Worm (Caenorhabditis elegans): ENCODE measurements around the gene dsh-2.

The dsh-2 gene

DNA sequence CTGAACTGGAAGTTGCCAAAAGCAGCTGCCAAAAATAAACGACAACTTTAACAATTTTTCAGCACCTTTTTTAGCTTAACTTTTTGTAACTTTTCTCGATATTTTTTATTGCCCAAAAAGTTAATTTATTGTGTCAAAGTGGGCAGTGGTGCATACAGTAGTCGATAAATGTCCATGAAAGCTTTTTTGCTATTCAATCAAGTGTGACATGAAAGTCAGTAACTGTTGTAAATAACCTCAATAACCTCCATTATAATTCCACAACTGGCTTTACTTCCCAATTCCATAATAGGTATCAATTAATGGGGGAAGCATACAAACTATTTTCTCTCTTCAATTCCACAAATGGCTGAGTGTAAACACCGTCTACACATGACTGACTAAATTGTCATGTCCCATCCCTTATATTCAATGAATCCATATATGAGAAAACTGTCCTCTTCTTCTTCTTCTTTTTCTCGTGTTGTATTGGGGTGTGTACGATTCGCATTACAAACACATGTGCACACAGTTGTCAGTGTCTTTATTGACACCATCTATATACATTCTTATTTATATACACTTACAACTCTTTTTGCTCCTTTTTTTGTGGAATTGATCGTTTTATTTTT, 32.7 kb downstream of the dsh-2 start (continued):
- TF ChIP-seq dpl-1 (GFP tag; optimal IDR thresholded peaks at IDR 0.05): no peak
- no peak for TF ChIP-seq jun-1 (tag; optimal IDR thresholded peaks at IDR 0.05)
- no peak for TF ChIP-seq nhr-77 (tag; optimal IDR thresholded peaks at IDR 0.05)
- TF ChIP-seq tlp-1 (tag; optimal IDR thresholded peaks at IDR 0.05): no peak
- no peak for TF ChIP-seq alr-1 (tag; optimal IDR thresholded peaks at IDR 0.05; ENCODE audit: borderline replicate concordance)

DNA sequence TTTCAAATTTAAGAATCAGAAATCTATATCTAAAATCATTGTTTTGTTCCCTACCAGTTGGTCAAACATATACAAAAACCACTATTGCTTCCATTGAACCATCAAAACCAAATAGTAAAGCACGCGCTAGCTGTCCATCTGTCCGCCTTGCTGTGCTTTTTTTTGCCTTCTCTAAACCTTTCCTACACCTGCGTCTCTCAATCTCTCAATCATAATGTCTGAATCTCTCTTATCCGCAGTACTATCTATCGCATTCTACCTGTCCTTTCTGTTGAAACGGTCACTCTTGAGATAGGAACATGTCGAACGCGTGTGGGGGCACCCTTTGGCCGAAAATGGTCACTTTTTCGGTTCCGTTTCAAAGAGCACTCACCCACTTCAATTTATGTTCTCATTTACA, 33.7 kb downstream of the dsh-2 start:
- peak; percentile 29 for TF ChIP-seq blmp-1 (tag; optimal IDR thresholded peaks at IDR 0.05)
- TF ChIP-seq efl-1 (optimal IDR thresholded peaks at IDR 0.05): peak; percentile 16 to 51
- peak; percentile 10 to 86 for TF ChIP-seq efl-1 (GFP tag; optimal IDR thresholded peaks at IDR 0.05 in 1 of 2)
- TF ChIP-seq elt-3 (tag; optimal IDR thresholded peaks at IDR 0.05): no peak
- no peak for TF ChIP-seq jun-1 (tag; optimal IDR thresholded peaks at IDR 0.05)
- peak; percentile 59 for TF ChIP-seq lin-14 (GFP tag; optimal IDR thresholded peaks at IDR 0.05)
- no peak for TF ChIP-seq nhr-47 (tag; optimal IDR thresholded peaks at IDR 0.05)
- TF ChIP-seq rnt-1 (tag; optimal IDR thresholded peaks at IDR 0.05): peak; percentile 38
- TF ChIP-seq lsy-2 (tag; optimal IDR thresholded peaks at IDR 0.05): peak in 1 of 2 experiments; percentile 29
- TF ChIP-seq skn-1 (tag; optimal IDR thresholded peaks at IDR 0.05): peak; percentile 15
- no peak for TF ChIP-seq zag-1 (tag; optimal IDR thresholded peaks at IDR 0.05)
- TF ChIP-seq lin-35 (GFP tag; optimal IDR thresholded peaks at IDR 0.05): peak; percentile 12 to 14
- TF ChIP-seq dpl-1 (GFP tag; optimal IDR thresholded peaks at IDR 0.05): no peak
- no peak for TF ChIP-seq C34B4.2 (tag; optimal IDR thresholded peaks at IDR 0.05)
- no peak for TF ChIP-seq pag-3 (tag; optimal IDR thresholded peaks at IDR 0.05; ENCODE audit: borderline replicate concordance, insufficient read depth)
- peak; percentile 44 for TF ChIP-seq mep-1 (tag; optimal IDR thresholded peaks at IDR 0.05)
- TF ChIP-seq mdl-1 (tag; optimal IDR thresholded peaks at IDR 0.05): peak in 1 of 2 experiments; percentile 6
- peak; percentile 37 for TF ChIP-seq snu-23 (GFP tag; optimal IDR thresholded peaks at IDR 0.05)
- TF ChIP-seq nhr-85 (tag): peak; percentile 57

DNA sequence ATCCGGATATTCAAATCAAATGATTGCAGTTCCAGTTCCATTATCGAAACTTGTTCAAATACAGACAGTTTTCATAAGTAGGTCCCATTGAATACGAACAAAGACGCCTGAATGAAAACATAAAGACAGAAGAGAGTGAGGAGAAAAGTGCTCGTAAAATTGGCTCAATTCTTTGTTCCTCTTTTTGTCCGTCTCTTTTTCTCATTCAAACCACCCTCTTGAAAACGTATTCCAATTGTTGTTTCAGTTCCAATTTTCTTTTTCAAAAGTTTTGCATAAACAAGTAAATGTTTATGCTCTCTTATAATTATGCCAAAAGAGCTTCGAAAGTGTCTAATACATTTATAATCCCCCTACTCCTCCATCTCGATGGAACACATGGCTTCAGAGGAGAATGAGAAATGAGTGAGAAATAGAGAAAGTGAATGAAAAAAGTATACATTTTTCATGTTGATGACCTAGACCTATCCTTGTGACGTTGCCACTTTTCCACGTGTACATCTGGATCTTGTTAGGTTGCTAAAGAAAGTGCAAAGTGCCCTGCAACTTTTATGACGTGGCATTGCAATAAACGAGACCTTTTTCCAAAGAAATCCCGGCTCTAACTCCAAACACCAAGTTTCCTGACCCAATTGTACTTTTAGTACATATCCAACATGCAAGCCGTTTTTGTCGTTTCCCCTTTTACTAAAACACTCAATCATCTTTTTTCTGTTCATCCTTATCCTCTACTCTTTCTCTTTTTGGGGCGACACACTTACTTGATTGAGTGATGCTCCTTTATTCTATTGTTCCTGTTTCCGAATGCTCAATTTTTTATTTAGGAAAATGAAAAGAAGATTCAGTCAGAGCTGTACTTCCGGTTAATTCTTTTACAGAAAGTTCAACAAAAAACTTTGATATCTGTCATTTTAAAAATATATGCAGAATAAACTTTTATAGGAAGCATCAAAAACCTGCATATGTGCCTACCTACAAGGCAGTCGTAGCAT, 34.5 kb downstream of the dsh-2 start:
- no peak for TF ChIP-seq mab-9 (GFP tag; IDR thresholded peaks at IDR 0.05)
- TF ChIP-seq fkh-10 (GFP tag; optimal IDR thresholded peaks at IDR 0.05): peak; percentile 87
- peak; percentile 58 for TF ChIP-seq lin-14 (GFP tag; optimal IDR thresholded peaks at IDR 0.05)
- TF ChIP-seq ets-5 (GFP tag; IDR thresholded peaks at IDR 0.05): no peak

DNA sequence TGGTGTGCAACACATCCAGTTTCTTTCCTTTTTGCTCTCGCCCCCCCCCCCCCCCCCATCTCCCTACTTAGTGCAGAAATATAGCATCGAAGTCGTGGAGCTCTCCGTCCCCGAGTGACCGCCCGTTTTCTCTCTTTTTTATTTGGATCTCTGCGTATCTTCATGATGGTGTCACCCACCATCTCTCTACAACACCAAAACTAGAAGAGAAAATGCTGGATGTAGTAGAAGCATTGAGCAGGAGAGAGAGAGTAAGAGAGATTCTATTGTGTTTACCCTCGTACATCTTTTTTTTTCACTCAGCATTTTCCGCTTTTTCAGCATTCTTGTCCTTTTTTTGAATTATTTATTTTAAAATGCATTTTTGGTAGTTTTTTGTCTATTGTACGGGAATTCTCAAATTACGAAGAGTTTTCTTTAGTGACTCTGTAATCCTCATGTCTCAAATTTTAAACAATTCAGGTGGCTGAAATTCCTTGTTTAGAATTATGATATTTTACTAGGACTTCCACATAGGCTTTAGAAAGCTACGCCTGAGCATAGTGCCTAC, 38.5 kb downstream of the dsh-2 start:
- TF ChIP-seq lir-3 (tag; optimal IDR thresholded peaks at IDR 0.05; ENCODE audit: poor library complexity): no peak
- TF ChIP-seq nhr-237 (tag; optimal IDR thresholded peaks at IDR 0.05): no peak
- TF ChIP-seq fkh-8 (tag; optimal IDR thresholded peaks at IDR 0.05): peak; percentile 36
- no peak for TF ChIP-seq lin-39 (tag; optimal IDR thresholded peaks at IDR 0.05)
- TF ChIP-seq lin-14 (GFP tag; optimal IDR thresholded peaks at IDR 0.05): peak; percentile 78
- no peak for TF ChIP-seq nhr-12 (tag; optimal IDR thresholded peaks at IDR 0.05)
- peak; percentile 8 for TF ChIP-seq snu-23 (GFP tag; optimal IDR thresholded peaks at IDR 0.05)
- TF ChIP-seq mep-1 (tag; optimal IDR thresholded peaks at IDR 0.05): peak; percentile 8
- TF ChIP-seq fkh-10 (GFP tag; optimal IDR thresholded peaks at IDR 0.05): peak; percentile 63
- peak in 1 of 3 experiments; percentile 47 for TF ChIP-seq ceh-82 (tag; optimal IDR thresholded peaks at IDR 0.05)
- no peak for TF ChIP-seq C04F5.9 (tag; optimal IDR thresholded peaks at IDR 0.05)
- no peak for TF ChIP-seq efl-1 (optimal IDR thresholded peaks at IDR 0.05)
- TF ChIP-seq efl-1 (GFP tag; optimal IDR thresholded peaks at IDR 0.05 in 1 of 2): peak in 1 of 2 experiments; percentile 62
- TF ChIP-seq mef-2 (tag; optimal IDR thresholded peaks at IDR 0.05): no peak
- no peak for TF ChIP-seq grh-1 (GFP tag; IDR thresholded peaks at IDR 0.05)
- TF ChIP-seq skn-1 (tag; optimal IDR thresholded peaks at IDR 0.05): no peak
- TF ChIP-seq Y116A8C.19 (tag; optimal IDR thresholded peaks at IDR 0.05; ENCODE audit: borderline replicate concordance): no peak
- peak; percentile 57 for TF ChIP-seq unc-86 (tag; optimal IDR thresholded peaks at IDR 0.05)
- no peak for TF ChIP-seq aly-2 (tag; optimal IDR thresholded peaks at IDR 0.05)
- peak; percentile 14 for TF ChIP-seq nhr-71 (tag; optimal IDR thresholded peaks at IDR 0.05)
- TF ChIP-seq lsy-2 (tag; optimal IDR thresholded peaks at IDR 0.05): peak in 1 of 2 experiments; percentile 28
